Worm (Caenorhabditis elegans) whole organism, dauer: ENCODE data around the gene mlc-3.

Experiments
- unc-62 ChIP-seq: sonication (generic microtip); optimal IDR thresholded peaks from 2 replicates; lab custom pipeline; 2017; ENCODE audit warnings: missing biosample characterization, missing genetic modification reagents, missing genetic modification characterization

Gene mlc-3

ce11 chrIII:5599958-5600357 is 35.1 kb downstream of the mlc-3 start, which contains the start of gene wdr-37:
Gene wdr-37 (minus strand): TSS chrIII:5600058.
- no peak for TF ChIP-seq unc-62

ce11 chrIII:5601999-5602398 is 37.2 kb downstream of the mlc-3 start:
- no peak for TF ChIP-seq unc-62

ce11 chrIII:5603439-5603986 is 38.7 kb downstream of the mlc-3 start, which contains the start of gene madf-11:
Gene madf-11 (minus strand): TSS chrIII:5603489.
- no peak for TF ChIP-seq unc-62

ce11 chrIII:5604080-5604479 is 39.3 kb downstream of the mlc-3 start, which contains the start of gene xnd-1:
Gene xnd-1 (plus strand): TSS chrIII:5604460.
- TF ChIP-seq unc-62 = no peak

- no peak for TF ChIP-seq unc-62
Observed at ce11 chrIII:5610276-5610675, 45.5 kb downstream of the mlc-3 start, which contains the start of gene C05D2.8. Gene C05D2.8 (minus strand): TSS chrIII:5610346.

ce11 chrIII:5611604-5612324 is 46.9 kb downstream of the mlc-3 start, which contains the start of gene bas-1:
Gene bas-1 (plus strand): TSS chrIII:5612274.
- no peak for TF ChIP-seq unc-62

ce11 chrIII:5614648-5615047 is 49.8 kb downstream of the mlc-3 start, which contains the start of gene basl-1:
Gene basl-1 (plus strand): TSS chrIII:5614948.
- TF ChIP-seq unc-62 = no peak

ce11 chrIII:5615675-5616074 is 50.9 kb downstream of the mlc-3 start:
- no peak for TF ChIP-seq unc-62
